Worm (Caenorhabditis elegans): ENCODE measurements around the gene noca-2.

The noca-2 gene

ce11 chrX:11684261-11684660 is 17.3 kb downstream of the noca-2 start, which contains the start of gene hnd-1:
Gene hnd-1 (plus strand): TSS chrX:11684561.
- TF ChIP-seq unc-39 (tag; optimal IDR thresholded peaks at IDR 0.05) (no peak), pha-4 (tag; optimal IDR thresholded peaks at IDR 0.05) (no peak), ztf-4 (tag; optimal IDR thresholded peaks at IDR 0.05) (no peak), nhr-76 (tag; optimal IDR thresholded peaks at IDR 0.05) (no peak), tbx-2 (tag; optimal IDR thresholded peaks at IDR 0.05) (no peak), nhr-77 (tag; optimal IDR thresholded peaks at IDR 0.05) (no peak), nfya-1 (tag; optimal IDR thresholded peaks at IDR 0.05; ENCODE audit: insufficient read depth) (no peak), eor-1 (tag; optimal IDR thresholded peaks at IDR 0.05) (no peak), snpc-4 (tag; optimal IDR thresholded peaks at IDR 0.05) (no peak), nhr-28 (tag; optimal IDR thresholded peaks at IDR 0.05) (no peak), skn-1 (tag; optimal IDR thresholded peaks at IDR 0.05) (no peak), sea-2 (GFP tag; optimal IDR thresholded peaks at IDR 0.05) (no peak), fkh-2 (tag; optimal IDR thresholded peaks at IDR 0.05) (no peak), ceh-82 (tag; optimal IDR thresholded peaks at IDR 0.05) (no peak), nhr-67 (tag; optimal IDR thresholded peaks at IDR 0.05) (no peak), fkh-10 (GFP tag; optimal IDR thresholded peaks at IDR 0.05) (no peak), lin-15B (tag; optimal IDR thresholded peaks at IDR 0.05) (no peak)

DNA sequence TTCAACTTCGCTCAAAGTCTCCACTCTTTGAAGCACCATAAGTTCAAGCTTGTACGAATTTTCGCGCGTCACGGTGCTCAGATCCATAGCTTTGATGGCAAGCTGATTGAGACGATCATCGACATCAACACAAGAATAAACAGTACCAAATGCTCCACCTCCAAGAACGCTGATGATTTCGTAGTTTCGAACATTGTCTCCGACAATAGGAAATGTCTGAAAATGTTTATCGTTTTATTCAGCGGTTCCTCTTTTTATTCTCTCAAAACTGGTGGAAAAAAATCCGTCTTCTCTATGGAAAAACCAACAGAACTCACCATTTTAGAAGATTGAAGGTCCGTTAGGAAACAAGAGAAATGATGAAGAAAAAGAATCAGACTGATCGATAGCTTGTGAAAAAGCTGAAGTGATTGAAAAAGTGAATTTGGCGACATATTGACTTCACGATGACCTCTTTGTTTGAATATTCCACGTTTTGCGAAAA is 21.0 kb downstream of the noca-2 start, which contains the start of gene C44C10.7:
C44C10.7 (minus strand) TSS at position 434 of the 484 bp plus-strand sequence.
- TF ChIP-seq nhr-11 (tag; optimal IDR thresholded peaks at IDR 0.05) (no peak), nhr-76 (tag; optimal IDR thresholded peaks at IDR 0.05) (no peak), pha-4 (tag; optimal IDR thresholded peaks at IDR 0.05) (no peak), nhr-237 (tag; optimal IDR thresholded peaks at IDR 0.05) (no peak)

DNA sequence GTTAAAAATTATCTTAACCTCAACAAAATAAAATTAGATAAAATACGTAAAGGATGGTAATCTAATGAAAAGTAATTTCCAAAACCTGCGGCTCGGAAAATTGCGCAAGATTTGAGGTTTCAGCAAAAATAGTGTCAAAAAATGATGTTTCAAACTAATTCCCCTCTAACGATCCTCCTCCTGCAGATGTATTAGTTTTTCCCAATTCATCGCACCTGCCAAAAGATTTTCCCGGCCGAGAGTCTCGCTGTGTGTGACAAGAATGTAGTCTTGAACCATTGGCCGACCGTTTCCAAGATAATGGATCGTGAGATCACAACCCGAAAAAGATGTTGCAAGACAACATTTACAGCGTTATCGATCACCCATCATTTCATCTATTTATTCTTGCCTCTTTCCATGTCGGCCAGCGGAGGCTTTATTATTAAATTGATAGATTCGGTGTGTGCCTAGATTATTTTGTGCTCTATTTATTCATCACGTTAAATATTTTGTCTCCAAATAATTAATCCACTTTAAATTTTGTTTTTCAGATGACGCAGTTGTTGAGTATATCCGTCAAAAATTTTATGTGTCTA is 23.2 kb downstream of the noca-2 start, which contains the start of the genes C44C10.10 and C44C10.5:
C44C10.10 (plus strand) TSS at position 301 of the 578 bp plus-strand sequence.
C44C10.5 (plus strand) TSS at position 528 of the 578 bp plus-strand sequence.
- no peak for TF ChIP-seq fos-1 (tag; optimal IDR thresholded peaks at IDR 0.05)

- TF ChIP-seq snpc-4 (tag; optimal IDR thresholded peaks at IDR 0.05) (peak; percentile 57), nhr-43 (tag; optimal IDR thresholded peaks at IDR 0.05; ENCODE audit: poor library complexity, severe bottlenecking) (peak; percentile 8), mdl-1 (tag; optimal IDR thresholded peaks at IDR 0.05) (no peak), ztf-11 (tag; optimal IDR thresholded peaks at IDR 0.05) (no peak), pha-4 (tag; optimal IDR thresholded peaks at IDR 0.05) (peak; percentile 78), nhr-25 (tag; optimal IDR thresholded peaks at IDR 0.05) (peak; percentile 31), elt-2 (tag; optimal IDR thresholded peaks at IDR 0.05) (peak; percentile 28), nhr-67 (tag; optimal IDR thresholded peaks at IDR 0.05) (no peak), mml-1 (tag; optimal IDR thresholded peaks at IDR 0.05) (no peak), lin-15B (tag; optimal IDR thresholded peaks at IDR 0.05) (peak; percentile 41), elt-1 (tag; optimal IDR thresholded peaks at IDR 0.05) (no peak), egl-5 (tag; optimal IDR thresholded peaks at IDR 0.05) (peak; percentile 54)
Measured at ce11 chrX:11693092-11693491, 26.2 kb downstream of the noca-2 start, which contains the start of gene smcl-1. Gene smcl-1 (plus strand): TSS chrX:11693464.

DNA sequence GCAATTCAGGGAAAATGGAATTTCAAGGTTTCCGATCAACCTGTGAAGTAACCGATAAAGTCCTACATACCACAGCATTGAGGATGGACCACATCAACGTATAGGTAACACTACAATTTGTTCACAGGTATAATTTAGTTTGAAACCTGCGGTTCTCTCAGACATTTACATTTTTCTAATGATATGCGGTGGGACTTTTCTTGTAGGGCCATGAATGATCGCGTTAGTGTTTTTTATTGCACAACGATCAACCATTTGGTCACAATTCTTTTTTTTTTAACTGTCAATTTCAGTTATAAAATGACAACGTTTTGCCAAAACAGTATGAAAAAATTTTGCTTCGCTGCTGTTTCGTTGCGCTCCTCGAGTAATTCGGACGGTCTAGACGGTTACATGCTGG is 29.8 kb downstream of the noca-2 start, which contains the start of gene C44C10.12:
C44C10.12 (plus strand) TSS at position 301 of the 400 bp plus-strand sequence.
- TF ChIP-seq hmg-11 (tag; optimal IDR thresholded peaks at IDR 0.05) (no peak), pqm-1 (tag; optimal IDR thresholded peaks at IDR 0.05) (no peak), snpc-4 (tag; optimal IDR thresholded peaks at IDR 0.05) (no peak), fkh-10 (GFP tag; optimal IDR thresholded peaks at IDR 0.05) (no peak), nhr-25 (tag; optimal IDR thresholded peaks at IDR 0.05) (no peak)

DNA sequence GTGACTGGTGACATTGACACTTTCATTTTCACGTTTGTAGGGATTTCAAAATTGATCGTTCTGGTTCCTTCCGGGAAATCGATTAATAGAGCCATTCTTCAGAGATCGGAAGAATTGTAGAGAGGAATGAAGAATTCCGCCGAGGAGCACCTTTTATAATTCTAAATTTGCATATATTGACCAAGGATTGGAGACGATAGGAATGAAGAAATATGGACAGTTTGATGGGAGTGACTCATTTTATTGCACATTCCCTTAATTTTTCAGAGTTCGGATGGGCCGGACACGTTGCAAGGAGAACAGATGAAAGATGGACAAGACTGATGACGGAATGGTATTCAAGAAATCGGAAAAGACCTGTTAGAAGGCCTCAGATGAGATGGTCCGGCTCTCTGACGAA is 33.3 kb downstream of the noca-2 start, which contains the start of gene C44C10.15:
C44C10.15 (minus strand) TSS at position 101 of the 400 bp plus-strand sequence.
- TF ChIP-seq fos-1 (tag; optimal IDR thresholded peaks at IDR 0.05) (no peak), pha-4 (tag; optimal IDR thresholded peaks at IDR 0.05) (no peak), R02D3.7 (tag; optimal IDR thresholded peaks at IDR 0.05) (no peak), elt-1 (tag; optimal IDR thresholded peaks at IDR 0.05) (no peak), mdl-1 (tag; optimal IDR thresholded peaks at IDR 0.05) (no peak), nhr-11 (tag; optimal IDR thresholded peaks at IDR 0.05) (no peak), pqm-1 (tag; optimal IDR thresholded peaks at IDR 0.05) (no peak), daf-12 (tag; optimal IDR thresholded peaks at IDR 0.05) (no peak), nhr-43 (tag; optimal IDR thresholded peaks at IDR 0.05; ENCODE audit: poor library complexity, severe bottlenecking) (no peak), snpc-4 (tag; optimal IDR thresholded peaks at IDR 0.05) (no peak), hmg-11 (tag; optimal IDR thresholded peaks at IDR 0.05) (no peak), mml-1 (tag; optimal IDR thresholded peaks at IDR 0.05) (no peak), egl-27 (tag; optimal IDR thresholded peaks at IDR 0.05) (no peak)
